Worm (Caenorhabditis elegans) whole organism, mixed stage, embryonic: ENCODE data around the gene F10E9.7.

Experiments
- M03D4.4 ChIP-seq: sonication (generic microtip); optimal IDR thresholded peaks from 2 replicates; lab custom pipeline; 2017; ENCODE audit warnings: mild to moderate bottlenecking, missing genetic modification characterization, missing compliant biosample characterization
- blmp-1 ChIP-seq: fragments of 150-350 bp; optimal IDR thresholded peaks from 2 replicates; lab custom pipeline; 2014; ENCODE audit warnings: missing biosample characterization, missing genetic modification characterization
- ceh-39 ChIP-seq: fragments of 150-350 bp; optimal IDR thresholded peaks from 2 replicates; lab custom pipeline; 2014; ENCODE audit warnings: missing biosample characterization, missing genetic modification characterization
- ceh-43 ChIP-seq: fragments of 200-800 bp; sonication (Bioruptor generic); optimal IDR thresholded peaks from 2 replicates; lab custom pipeline; 2018; ENCODE audit warnings: mild to moderate bottlenecking, missing genetic modification characterization, moderate library complexity, missing compliant biosample characterization
- ces-1 ChIP-seq: fragments of 150-350 bp; optimal IDR thresholded peaks from 2 replicates; lab custom pipeline; 2014; ENCODE audit warnings: missing biosample characterization, missing genetic modification reagents, missing genetic modification characterization
- cnd-1 ChIP-seq: fragments of 200-800 bp; sonication (Bioruptor generic); optimal IDR thresholded peaks from 2 replicates; lab custom pipeline; 2018; ENCODE audit warnings: mild to moderate bottlenecking, missing genetic modification characterization, missing compliant biosample characterization
- drap-1 ChIP-seq: fragments of 200-800 bp; sonication (Bioruptor generic); optimal IDR thresholded peaks from 3 replicates; lab custom pipeline; 2018; ENCODE audit warnings: mild to moderate bottlenecking, missing genetic modification characterization, missing compliant biosample characterization
- elt-1 ChIP-seq: sonication (generic microtip); optimal IDR thresholded peaks from 2 replicates; lab custom pipeline; 2017; ENCODE audit warnings: missing genetic modification characterization, mild to moderate bottlenecking, missing compliant biosample characterization, antibody characterized with exemption, moderate library complexity, borderline replicate concordance; ENCODE audit not compliant: insufficient read depth
- elt-3 ChIP-seq: fragments of 150-350 bp; optimal IDR thresholded peaks from 2 replicates; lab custom pipeline; 2014; ENCODE audit warnings: missing biosample characterization, missing genetic modification characterization
- ham-2 ChIP-seq: fragments of 200-800 bp; sonication (Bioruptor generic); optimal IDR thresholded peaks from 2 replicates; lab custom pipeline; 2018; ENCODE audit warnings: mild to moderate bottlenecking, missing genetic modification characterization, missing compliant biosample characterization
- hlh-1 ChIP-seq: fragments of 150-350 bp; optimal IDR thresholded peaks from 2 replicates; lab custom pipeline; 2014; ENCODE audit warnings: missing biosample characterization, missing genetic modification reagents, missing genetic modification characterization
- lin-13 ChIP-seq: fragments of 150-350 bp; optimal IDR thresholded peaks from 2 replicates; lab custom pipeline; 2014; ENCODE audit warnings: missing biosample characterization, missing genetic modification characterization
- lsy-2 ChIP-seq: fragments of 150-350 bp; optimal IDR thresholded peaks from 2 replicates; lab custom pipeline; 2014; ENCODE audit warnings: missing biosample characterization, missing genetic modification characterization
- mep-1 ChIP-seq: fragments of 150-350 bp; optimal IDR thresholded peaks from 2 replicates; lab custom pipeline; 2017; ENCODE audit warnings: missing biosample characterization, missing genetic modification reagents, missing genetic modification characterization, inconsistent platforms
- mls-2 ChIP-seq: sonication (generic microtip); optimal IDR thresholded peaks from 2 replicates; lab custom pipeline; 2016; ENCODE audit warnings: mild to moderate bottlenecking, missing genetic modification characterization, moderate library complexity, missing compliant biosample characterization
- nhr-12 ChIP-seq: fragments of 150-350 bp; optimal IDR thresholded peaks from 2 replicates; lab custom pipeline; 2014; ENCODE audit warnings: missing biosample characterization, missing genetic modification characterization
- nhr-2 ChIP-seq: fragments of 150-350 bp; optimal IDR thresholded peaks from 2 replicates; lab custom pipeline; 2014; ENCODE audit warnings: missing biosample characterization, missing genetic modification characterization
- nhr-237 ChIP-seq: fragments of 150-350 bp; optimal IDR thresholded peaks from 2 replicates; lab custom pipeline; 2014; ENCODE audit warnings: missing biosample characterization, missing genetic modification characterization
- nhr-28 ChIP-seq: fragments of 150-350 bp; optimal IDR thresholded peaks from 2 replicates; lab custom pipeline; 2014; ENCODE audit warnings: missing biosample characterization, missing genetic modification characterization
- nhr-76 ChIP-seq: sonication (generic microtip); optimal IDR thresholded peaks from 2 replicates; lab custom pipeline; 2017; ENCODE audit warnings: missing biosample characterization, missing genetic modification characterization
- pha-4 ChIP-seq: fragments of 150-350 bp; optimal IDR thresholded peaks from 2 replicates; lab custom pipeline; 2018; ENCODE audit warnings: missing biosample characterization, missing genetic modification reagents, missing genetic modification characterization
- sem-2 ChIP-seq: fragments of 200-800 bp; sonication (Bioruptor generic); optimal IDR thresholded peaks from 2 replicates; lab custom pipeline; 2018; ENCODE audit warnings: mild to moderate bottlenecking, missing genetic modification characterization, missing compliant biosample characterization
- snpc-4 ChIP-seq: fragments of 150-350 bp; optimal IDR thresholded peaks from 2 replicates; lab custom pipeline; 2014; ENCODE audit warnings: missing biosample characterization, missing genetic modification characterization
- sptf-1 ChIP-seq: sonication (generic microtip); optimal IDR thresholded peaks from 2 replicates; lab custom pipeline; 2017; ENCODE audit warnings: mild to moderate bottlenecking, missing genetic modification characterization, moderate library complexity, missing compliant biosample characterization
- tbx-8 ChIP-seq: fragments of 200-800 bp; sonication (Bioruptor generic); optimal IDR thresholded peaks from 2 replicates; lab custom pipeline; 2018; ENCODE audit warnings: mild to moderate bottlenecking, missing genetic modification characterization, moderate library complexity, missing compliant biosample characterization
- unc-120 ChIP-seq: sonication (generic microtip); optimal IDR thresholded peaks from 2 replicates; lab custom pipeline; 2017; ENCODE audit warnings: missing genetic modification characterization, missing compliant biosample characterization; ENCODE audit not compliant: poor library complexity, severe bottlenecking
- unc-62 ChIP-seq: fragments of 150-350 bp; optimal IDR thresholded peaks from 2 replicates; lab custom pipeline; 2014; ENCODE audit warnings: missing biosample characterization, missing genetic modification reagents, missing genetic modification characterization
- zip-8 ChIP-seq: fragments of 150-350 bp; optimal IDR thresholded peaks from 2 replicates; lab custom pipeline; 2014; ENCODE audit warnings: missing biosample characterization, missing genetic modification characterization
- ztf-11 ChIP-seq: fragments of 150-350 bp; optimal IDR thresholded peaks from 2 replicates; lab custom pipeline; 2014; ENCODE audit warnings: missing biosample characterization, missing genetic modification characterization

The F10E9.7 gene

ce11 chrIII:8287519-8287918 lies 19.7 kb downstream of the F10E9.7 start:
- TF ChIP-seq zip-8 (tag; lab: Kevin White, UChicago) (no peak), unc-120 (peak; percentile 66), nhr-12 (no peak), ztf-11 (no peak), mep-1 (tag; lab: Kevin White, UChicago) (no peak), sptf-1 (tag; lab: Kevin White, UChicago) (peak; percentile 27), cnd-1 (no peak), nhr-28 (tag; lab: Kevin White, UChicago) (no peak), ceh-43 (GFP tag; lab: Kevin White, UChicago) (no peak), nhr-76 (tag; lab: Kevin White, UChicago) (no peak), sem-2 (no peak)

- TF ChIP-seq ztf-11 (no peak), snpc-4 (tag; lab: Kevin White, UChicago) (no peak), nhr-2 (no peak), lin-13 (tag; lab: Kevin White, UChicago) (no peak), nhr-12 (no peak), hlh-1 (tag; lab: Kevin White, UChicago) (peak; percentile 91)
Observed at ce11 chrIII:8286824-8287223, 20.4 kb downstream of the F10E9.7 start.

- TF ChIP-seq ces-1 (GFP tag; lab: Kevin White, UChicago) (peak; percentile 23), blmp-1 (tag; lab: Kevin White, UChicago) (no peak)
Observed at ce11 chrIII:8286003-8286402, 21.2 kb downstream of the F10E9.7 start.

DNA sequence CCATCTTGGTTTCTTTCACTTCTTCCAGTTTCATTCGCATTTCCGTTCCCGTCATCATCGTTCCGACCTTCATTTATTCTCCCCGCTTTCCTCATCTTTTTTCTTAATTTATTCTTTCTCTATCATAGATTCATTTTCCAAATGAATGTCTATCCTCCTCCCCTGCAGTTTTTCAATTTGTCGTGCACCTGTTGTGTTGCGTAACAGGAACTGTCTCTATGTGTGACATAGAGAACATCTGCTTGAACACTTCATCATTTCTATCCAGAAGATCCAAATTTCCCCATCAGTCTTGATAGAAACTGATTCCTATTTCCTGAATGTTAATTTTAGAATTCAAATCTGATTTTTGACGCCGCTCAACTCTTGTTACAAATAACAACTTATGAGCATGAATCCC lies 23.7 kb downstream of the F10E9.7 start:
- TF ChIP-seq nhr-28 (tag; lab: Kevin White, UChicago) = no peak
- TF ChIP-seq ztf-11 = no peak
- no peak for TF ChIP-seq M03D4.4
- TF ChIP-seq ham-2 (GFP tag; lab: Kevin White, UChicago) = no peak
- peak; percentile 21 for TF ChIP-seq nhr-2
- TF ChIP-seq elt-3 (tag; lab: Kevin White, UChicago) = no peak
- TF ChIP-seq hlh-1 (tag; lab: Kevin White, UChicago) = peak; percentile 5
- TF ChIP-seq zip-8 (tag; lab: Kevin White, UChicago) = peak; percentile 35

- TF ChIP-seq ham-2 (GFP tag; lab: Kevin White, UChicago) (no peak), nhr-2 (peak; percentile 4), mep-1 (tag; lab: Kevin White, UChicago) (no peak), elt-3 (tag; lab: Kevin White, UChicago) (no peak), lsy-2 (tag; lab: Kevin White, UChicago) (no peak)
Observed at ce11 chrIII:8281310-8281709, 25.9 kb downstream of the F10E9.7 start.

- TF ChIP-seq ham-2 (GFP tag; lab: Kevin White, UChicago) (no peak), nhr-12 (no peak), unc-62 (GFP tag; lab: Kevin White, UChicago) (no peak), pha-4 (tag; lab: Kevin White, UChicago) (no peak), mep-1 (tag; lab: Kevin White, UChicago) (no peak), M03D4.4 (no peak), ceh-43 (GFP tag; lab: Kevin White, UChicago) (no peak), snpc-4 (tag; lab: Kevin White, UChicago) (no peak), tbx-8 (GFP tag; lab: Kevin White, UChicago) (no peak)
Observed at ce11 chrIII:8280352-8280751, 26.9 kb downstream of the F10E9.7 start.

DNA sequence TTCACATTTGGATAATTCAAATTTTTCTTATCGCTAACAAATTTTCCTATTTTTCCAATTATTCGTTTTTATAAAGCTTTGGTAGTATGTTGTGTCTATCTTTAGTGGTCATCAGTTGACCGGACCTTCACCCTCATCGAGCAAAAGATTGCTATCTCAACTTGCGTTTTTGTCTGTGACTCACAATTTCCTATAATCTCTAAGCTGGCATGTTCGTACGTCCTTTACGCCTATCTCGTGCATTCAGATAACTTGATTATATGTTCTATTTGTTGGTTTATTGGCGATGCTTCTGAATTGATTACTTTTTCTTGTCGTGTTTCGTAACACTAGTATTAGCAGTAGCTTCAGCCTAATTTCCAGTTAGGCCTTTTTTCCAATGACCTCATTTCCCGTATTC lies 27.7 kb downstream of the F10E9.7 start:
- TF ChIP-seq cnd-1 (no peak), tbx-8 (GFP tag; lab: Kevin White, UChicago) (no peak), elt-1 (tag; lab: Kevin White, UChicago) (peak; percentile 96), mls-2 (no peak), nhr-2 (peak; percentile 75), ces-1 (GFP tag; lab: Kevin White, UChicago) (peak; percentile 74), unc-62 (GFP tag; lab: Kevin White, UChicago) (no peak)

DNA sequence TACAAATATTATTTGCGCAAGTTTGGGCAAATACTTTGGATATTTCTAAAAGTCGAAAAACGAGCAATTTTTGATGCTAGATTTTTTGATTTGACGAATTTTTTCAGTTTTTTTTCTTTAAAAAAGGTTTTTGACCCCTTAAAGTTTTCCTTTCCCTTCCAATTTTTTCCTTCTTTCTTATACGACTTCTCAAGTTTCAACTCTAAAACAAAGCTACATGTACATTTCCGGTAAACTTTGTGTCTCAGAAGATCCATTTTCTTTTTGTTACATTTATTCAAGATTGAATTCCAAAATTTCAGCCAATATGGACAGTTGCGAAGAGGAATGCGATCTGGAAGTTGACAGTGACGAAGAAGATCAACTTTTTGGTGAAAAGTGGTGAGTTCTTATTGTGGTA lies 28.4 kb downstream of the F10E9.7 start, which contains the start of gene mig-10:
mig-10 (plus strand) TSS at position 301 of the 400 bp plus-strand sequence.
- TF ChIP-seq mep-1 (tag; lab: Kevin White, UChicago) (no peak), nhr-2 (no peak), drap-1 (no peak), zip-8 (tag; lab: Kevin White, UChicago) (no peak), lsy-2 (tag; lab: Kevin White, UChicago) (no peak), lin-13 (tag; lab: Kevin White, UChicago) (no peak), snpc-4 (tag; lab: Kevin White, UChicago) (no peak), nhr-237 (tag; lab: Kevin White, UChicago) (no peak), nhr-76 (tag; lab: Kevin White, UChicago) (no peak), nhr-28 (tag; lab: Kevin White, UChicago) (no peak), ceh-39 (tag; lab: Kevin White, UChicago) (no peak)
